Fruit fly (Drosophila melanogaster) whole organism, wandering third instar larva: ENCODE data around the gene sty.

Source experiments
- Abd-B ChIP-seq: fragments of >200 bp; optimal IDR thresholded peaks from 2 replicates; lab custom pipeline; 2017; ENCODE audit warnings: missing biosample characterization, missing genetic modification characterization
- CG32264 ChIP-seq: fragments of 200-800 bp; sonication (Bioruptor generic); optimal IDR thresholded peaks from 2 replicates; lab custom pipeline; 2016; ENCODE audit warnings: missing biosample characterization, missing genetic modification characterization
- CG9705 ChIP-seq: fragments of 200-800 bp; sonication (Bioruptor generic); optimal IDR thresholded peaks from 2 replicates; lab custom pipeline; 2018; ENCODE audit warnings: missing biosample characterization, mild to moderate bottlenecking, missing genetic modification characterization
- CrebA ChIP-seq: fragments of 200-800 bp; sonication (Bioruptor generic); optimal IDR thresholded peaks from 2 replicates; lab custom pipeline; 2016; ENCODE audit warnings: missing biosample characterization, mild to moderate bottlenecking, missing genetic modification characterization, borderline replicate concordance
- Dfd ChIP-seq: fragments of >200 bp; optimal IDR thresholded peaks from 2 replicates; lab custom pipeline; 2017; ENCODE audit warnings: missing biosample characterization, missing genetic modification characterization
- Dif ChIP-seq: fragments of 200-275, 200-300 bp; sonication (Bioruptor generic); optimal IDR thresholded peaks from 2 replicates; lab custom pipeline; 2018; ENCODE audit warnings: missing biosample characterization, missing genetic modification characterization; ENCODE audit not compliant: partially characterized antibody
- GATAd ChIP-seq: sonication (Bioruptor generic); optimal IDR thresholded peaks from 2 replicates; lab custom pipeline; 2016; ENCODE audit warnings: missing biosample characterization, missing genetic modification characterization
- HLH106 ChIP-seq: fragments of 200-800 bp; optimal IDR thresholded peaks from 3 replicates; lab custom pipeline; 2019; ENCODE audit warnings: missing biosample characterization, mild to moderate bottlenecking, missing genetic modification characterization, moderate library complexity
- Hnf4 ChIP-seq: fragments of 200-800 bp; sonication (Bioruptor generic); optimal IDR thresholded peaks from 2 replicates; lab custom pipeline; 2016; ENCODE audit warnings: missing biosample characterization, mild to moderate bottlenecking, missing genetic modification characterization
- Hr78 ChIP-seq: fragments of >200 bp; optimal IDR thresholded peaks from 2 replicates; lab custom pipeline; 2017; ENCODE audit warnings: missing biosample characterization, missing genetic modification characterization
- Hr83 ChIP-seq: fragments of 200-300 bp; sonication (Bioruptor generic); optimal IDR thresholded peaks from 2 replicates; lab custom pipeline; 2016; ENCODE audit warnings: missing biosample characterization, mild to moderate bottlenecking, missing genetic modification characterization, moderate library complexity; ENCODE audit not compliant: poor library complexity, severe bottlenecking
- Jra ChIP-seq: sonication (Bioruptor generic); optimal IDR thresholded peaks from 2 replicates; lab custom pipeline; 2016; ENCODE audit warnings: missing biosample characterization, missing genetic modification characterization
- Mio ChIP-seq: sonication (Bioruptor generic); optimal IDR thresholded peaks from 2 replicates; lab custom pipeline; 2016; ENCODE audit warnings: missing biosample characterization, missing genetic modification characterization
- Myc ChIP-seq: fragments of >200 bp; optimal IDR thresholded peaks from 2 replicates; lab custom pipeline; 2017
- N ChIP-seq: fragments of >200 bp; optimal IDR thresholded peaks from 2 replicates; lab custom pipeline; 2018; ENCODE audit warnings: missing biosample characterization, missing external identifiers, missing genetic modification characterization
- OdsH ChIP-seq: fragments of 200-800 bp; sonication (Bioruptor generic); optimal IDR thresholded peaks from 2 replicates; lab custom pipeline; 2016; ENCODE audit warnings: missing biosample characterization, mild to moderate bottlenecking, missing genetic modification characterization
- Rel ChIP-seq, 2 experiments: fragments of 200-800 bp; sonication (Bioruptor generic) in 1 of 2; optimal IDR thresholded peaks; 2 replicates in 1 of 2; 3 replicates in 1 of 2; lab custom pipeline; 2016 to 2019; ENCODE audit warnings: mild to moderate bottlenecking in 2 of 2, missing biosample characterization in 2 of 2, missing genetic modification characterization in 2 of 2, moderate library complexity in 1 of 2
- Sp1 ChIP-seq: fragments of 200-800 bp; sonication (Bioruptor generic); optimal IDR thresholded peaks from 3 replicates; lab custom pipeline; 2019; ENCODE audit warnings: missing biosample characterization, mild to moderate bottlenecking, missing genetic modification characterization, moderate library complexity
- Vsx2 ChIP-seq: fragments of 200-300, 225-300 bp; sonication (Bioruptor generic); optimal IDR thresholded peaks from 2 replicates; lab custom pipeline; 2018; ENCODE audit warnings: missing biosample characterization, missing genetic modification characterization; ENCODE audit not compliant: partially characterized antibody
- br ChIP-seq: fragments of 200-800 bp; sonication (Bioruptor generic); optimal IDR thresholded peaks from 2 replicates; lab custom pipeline; 2016; ENCODE audit warnings: missing biosample characterization, missing genetic modification characterization
- brk ChIP-seq: fragments of 200-800 bp; sonication (Bioruptor generic); optimal IDR thresholded peaks from 2 replicates; lab custom pipeline; 2016; ENCODE audit warnings: missing biosample characterization, mild to moderate bottlenecking, missing genetic modification characterization
- dl ChIP-seq, 2 experiments: fragments of 175-275, 200-275 bp in 1 of 2; fragments of 200-275 bp in 1 of 2; sonication (Bioruptor generic); optimal IDR thresholded peaks; lab custom pipeline; 2018; ENCODE audit warnings: mild to moderate bottlenecking in 2 of 2, missing biosample characterization in 2 of 2, missing genetic modification characterization in 2 of 2, moderate library complexity in 2 of 2; ENCODE audit not compliant: partially characterized antibody in 2 of 2, insufficient read depth in 1 of 2
- dmrt93B ChIP-seq: fragments of 200-800 bp; sonication (Bioruptor generic); optimal IDR thresholded peaks from 2 replicates; lab custom pipeline; 2018; ENCODE audit warnings: missing biosample characterization, mild to moderate bottlenecking, missing genetic modification characterization
- dsf ChIP-seq: sonication (Bioruptor generic); optimal IDR thresholded peaks from 2 replicates; lab custom pipeline; 2016; ENCODE audit warnings: missing biosample characterization, missing genetic modification characterization, borderline replicate concordance
- ey ChIP-seq: fragments of 200-800 bp; sonication (Bioruptor generic); optimal IDR thresholded peaks from 2 replicates; lab custom pipeline; 2016; ENCODE audit warnings: missing biosample characterization, missing genetic modification characterization
- foxo ChIP-seq, 2 experiments: fragments of 200-800 bp; sonication (Bioruptor generic); optimal IDR thresholded peaks; 2 replicates in 1 of 2; 3 replicates in 1 of 2; lab custom pipeline; 2016 to 2017; ENCODE audit warnings: missing biosample characterization in 2 of 2, missing genetic modification characterization in 2 of 2
- fru ChIP-seq: fragments of 200-800 bp; sonication (Bioruptor generic); optimal IDR thresholded peaks from 3 replicates; lab custom pipeline; 2016; ENCODE audit warnings: missing biosample characterization, mild to moderate bottlenecking, missing genetic modification characterization
- h ChIP-seq: fragments of 200-800 bp; sonication (Bioruptor generic); optimal IDR thresholded peaks from 3 replicates; lab custom pipeline; 2016; ENCODE audit warnings: missing biosample characterization, mild to moderate bottlenecking, missing genetic modification characterization
- jim ChIP-seq: fragments of 175-275, 200-325 bp; sonication (Bioruptor generic); optimal IDR thresholded peaks from 2 replicates; lab custom pipeline; 2016; ENCODE audit warnings: missing biosample characterization, mild to moderate bottlenecking, missing genetic modification characterization
- lola ChIP-seq: fragments of >200 bp; optimal IDR thresholded peaks from 2 replicates; lab custom pipeline; 2017; ENCODE audit warnings: missing biosample characterization, missing genetic modification characterization
- pan ChIP-seq: fragments of >200 bp; optimal IDR thresholded peaks from 2 replicates; lab custom pipeline; 2017
- psq ChIP-seq: fragments of 200-800 bp; sonication (Bioruptor generic); optimal IDR thresholded peaks from 3 replicates; lab custom pipeline; 2017; ENCODE audit warnings: missing biosample characterization, mild to moderate bottlenecking, missing genetic modification characterization, moderate library complexity
- rgr ChIP-seq: fragments of 200-800 bp; sonication (Bioruptor generic); optimal IDR thresholded peaks from 3 replicates; lab custom pipeline; 2016; ENCODE audit warnings: missing biosample characterization, mild to moderate bottlenecking, missing genetic modification characterization
- sage ChIP-seq: fragments of 200-800 bp; sonication (Bioruptor generic); optimal IDR thresholded peaks from 2 replicates; lab custom pipeline; 2016; ENCODE audit warnings: missing biosample characterization, mild to moderate bottlenecking, missing genetic modification characterization
- sv ChIP-seq: fragments of 200-800 bp; sonication (Bioruptor generic); optimal IDR thresholded peaks from 3 replicates; lab custom pipeline; 2016; ENCODE audit warnings: missing biosample characterization, missing genetic modification characterization
- tai ChIP-seq: sonication (Bioruptor generic); optimal IDR thresholded peaks from 2 replicates; lab custom pipeline; 2016; ENCODE audit warnings: missing biosample characterization, missing genetic modification characterization
- usp ChIP-seq: fragments of >200 bp; optimal IDR thresholded peaks from 2 replicates; lab custom pipeline; 2017; ENCODE audit warnings: missing biosample characterization, missing genetic modification characterization
- woc ChIP-seq: sonication (Bioruptor generic); optimal IDR thresholded peaks from 2 replicates; lab custom pipeline; 2016; ENCODE audit warnings: missing biosample characterization, mild to moderate bottlenecking, missing genetic modification characterization

The sty gene

dm6 chr3L:3380225-3381043 lies 44.3 kb downstream of the sty start:
- TF ChIP-seq psq (GFP tag; lab: Kevin White, UChicago) (peak; percentile 37), fru (peak; percentile 14), rgr (GFP tag; lab: Kevin White, UChicago) (peak; percentile 29), foxo (GFP tag; optimal IDR thresholded peaks at IDR 0.05; lab: Kevin White, UChicago) (peak in 1 of 2 experiments; percentile 9), dsf (GFP tag; lab: Kevin White, UChicago) (no peak), N (GFP tag; lab: Kevin White, UChicago) (peak; percentile 11), Hr78 (GFP tag; lab: Kevin White, UChicago) (no peak), OdsH (peak; percentile 8), HLH106 (tag; lab: Kevin White, UChicago) (peak; percentile 25), Sp1 (GFP tag; lab: Kevin White, UChicago) (peak; percentile 32), h (peak; percentile 27), Dif (GFP tag; lab: Kevin White, UChicago) (no peak)
- TF ChIP-seq, all 38 proteins: peak for 9

dm6 chr3L:3377965-3378292 lies 46.8 kb downstream of the sty start, which contains the start of gene Ids:
Ids (plus strand) TSS chr3L:3378268.
- TF ChIP-seq dl (GFP tag; optimal IDR thresholded peaks at IDR 0.05; lab: Kevin White, UChicago; ENCODE audit: insufficient read depth in 1 of 2, partially characterized antibody in 2 of 2) (no peak), ey (GFP tag; lab: Kevin White, UChicago) (peak; percentile 82), fru (peak; percentile 83), sage (peak; percentile 29), Abd-B (GFP tag; lab: Kevin White, UChicago) (no peak), woc (GFP tag; lab: Kevin White, UChicago) (peak; percentile 50), h (peak; percentile 82), usp (no peak), dsf (GFP tag; lab: Kevin White, UChicago) (no peak), rgr (GFP tag; lab: Kevin White, UChicago) (peak; percentile 87), GATAd (GFP tag; lab: Kevin White, UChicago) (no peak), Hr78 (GFP tag; lab: Kevin White, UChicago) (no peak), CrebA (no peak), Dif (GFP tag; lab: Kevin White, UChicago) (no peak), Jra (GFP tag; lab: Kevin White, UChicago) (no peak), N (GFP tag; lab: Kevin White, UChicago) (no peak), CG9705 (no peak), Dfd (GFP tag; lab: Kevin White, UChicago) (no peak), Rel (GFP tag; optimal IDR thresholded peaks at IDR 0.05; lab: Kevin White, UChicago) (no peak), Rel (tag; optimal IDR thresholded peaks at IDR 0.05; lab: Kevin White, UChicago) (no peak), psq (GFP tag; lab: Kevin White, UChicago) (peak; percentile 71), Mio (no peak), Hr83 (GFP tag; lab: Kevin White, UChicago) (no peak), tai (GFP tag; lab: Kevin White, UChicago) (no peak), pan (lab: Kevin White, UChicago) (no peak), OdsH (peak; percentile 84), jim (GFP tag; lab: Kevin White, UChicago) (no peak), Hnf4 (peak; percentile 78), br (GFP tag; lab: Kevin White, UChicago) (peak; percentile 75), Myc (lab: Kevin White, UChicago) (no peak), Vsx2 (GFP tag; lab: Kevin White, UChicago) (no peak), CG32264 (GFP tag; lab: Kevin White, UChicago) (peak; percentile 67), Sp1 (GFP tag; lab: Kevin White, UChicago) (peak; percentile 65), lola (GFP tag; lab: Kevin White, UChicago) (no peak), sv (GFP tag; lab: Kevin White, UChicago) (peak; percentile 15), brk (GFP tag; lab: Kevin White, UChicago) (no peak), dmrt93B (no peak), foxo (GFP tag; optimal IDR thresholded peaks at IDR 0.05; lab: Kevin White, UChicago) (peak; percentile 44 to 85), HLH106 (tag; lab: Kevin White, UChicago) (peak; percentile 75)
- TF ChIP-seq, all 38 proteins: peak for 15
